Fruit fly (Drosophila melanogaster): Measurements from ENCODE around the gene SclB.

SclB gene

DNA sequence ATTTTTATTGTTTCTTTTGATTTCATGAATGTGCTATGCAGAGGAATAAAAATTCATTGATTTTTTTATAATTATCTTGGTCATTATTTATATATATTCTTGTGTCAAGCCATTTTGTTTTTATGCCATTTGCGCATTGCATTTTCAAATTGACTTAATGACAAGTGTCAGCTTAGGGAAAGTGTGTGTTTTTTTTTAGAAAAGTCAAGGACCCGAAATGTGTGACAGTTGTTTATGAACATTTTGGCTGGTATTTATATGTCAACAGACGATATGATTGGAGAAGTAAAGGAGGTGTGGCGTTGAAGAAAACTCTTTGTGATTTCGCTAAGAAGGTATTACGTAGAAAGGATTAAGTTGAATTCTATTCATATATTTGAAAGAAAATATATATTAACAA is at the start of gene SclB, which contains the start of gene SclA:
TSS of gene SclB (plus strand) at position 301 of the 400 bp plus-strand sequence.
TSS of gene SclA (plus strand) at position 301 of the 400 bp plus-strand sequence.
- no peak for TF ChIP-seq noc (tag; optimal IDR thresholded peaks at IDR 0.05)

DNA sequence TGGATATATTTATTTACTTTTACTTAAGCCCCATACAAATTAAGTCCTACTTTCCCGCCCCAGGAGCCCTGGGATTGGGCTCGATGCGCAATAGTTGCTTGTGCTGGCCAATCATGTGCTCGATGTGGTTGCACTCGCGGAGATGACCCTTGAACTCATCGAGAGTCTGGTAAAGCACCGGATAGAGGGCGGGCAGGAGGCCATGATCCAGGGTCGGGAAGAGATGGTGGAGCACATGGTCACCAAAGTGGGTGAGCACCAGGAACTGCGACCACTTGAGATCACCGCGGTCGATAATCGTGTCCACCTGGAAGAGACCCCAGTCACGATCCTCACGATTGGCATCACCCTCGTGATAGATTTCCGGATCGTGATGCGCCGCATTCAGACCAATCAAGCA is 48.9 kb upstream of the SclB start:
- no peak for TF ChIP-seq noc (tag; optimal IDR thresholded peaks at IDR 0.05)

DNA sequence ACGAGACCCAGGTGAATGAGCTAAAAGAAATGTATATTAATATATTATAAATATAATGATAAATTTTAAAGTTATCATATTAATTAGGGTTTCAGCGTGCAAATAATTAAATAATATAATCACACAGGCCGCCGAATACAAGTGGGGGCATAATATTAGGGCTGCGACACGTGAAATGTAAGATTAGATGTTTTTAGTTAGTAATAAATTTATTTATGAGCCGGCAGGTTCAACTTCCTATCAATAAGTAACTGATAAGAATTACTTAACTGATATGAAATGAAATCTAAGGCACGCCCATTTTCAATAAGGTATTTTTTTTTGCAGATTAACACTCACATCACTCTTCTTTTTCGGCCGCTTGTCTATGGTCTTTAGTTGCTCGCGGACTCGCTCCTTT is 47.9 kb upstream of the SclB start:
- TF ChIP-seq noc (tag; optimal IDR thresholded peaks at IDR 0.05), result no peak

DNA sequence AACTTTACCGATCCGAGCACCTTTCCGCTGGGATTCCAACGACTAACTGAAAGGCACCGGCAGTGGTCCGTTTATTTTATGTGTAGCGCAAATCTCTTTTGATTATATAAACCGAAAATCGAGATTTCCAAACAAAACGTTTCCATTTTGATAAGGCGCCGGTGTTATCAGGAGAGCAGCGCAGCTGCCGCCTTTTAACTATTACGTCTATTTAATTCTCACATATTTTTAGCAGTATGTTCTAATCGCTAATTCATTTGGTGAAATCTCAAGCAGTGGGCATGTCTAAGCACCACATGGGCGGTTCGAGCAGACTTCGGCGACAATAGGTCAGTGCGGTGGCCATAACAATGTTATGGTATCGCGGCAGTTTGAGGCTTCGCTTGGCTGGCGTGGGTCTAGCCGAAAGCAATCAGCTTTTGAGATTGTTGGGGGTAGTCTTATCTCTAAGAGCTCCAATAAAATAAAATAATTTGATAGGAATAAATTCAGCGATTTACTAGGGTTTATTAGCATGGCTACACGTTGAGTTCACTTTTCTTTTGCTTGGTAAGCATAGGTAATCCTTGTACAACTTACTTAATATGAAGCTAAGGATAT is 47.0 kb upstream of the SclB start, which contains the start of gene Cyt-b5-r:
TSS of gene Cyt-b5-r (minus strand) at position 51 of the 600 bp plus-strand sequence.
- TF ChIP-seq noc (tag; optimal IDR thresholded peaks at IDR 0.05), result peak; percentile 16

DNA sequence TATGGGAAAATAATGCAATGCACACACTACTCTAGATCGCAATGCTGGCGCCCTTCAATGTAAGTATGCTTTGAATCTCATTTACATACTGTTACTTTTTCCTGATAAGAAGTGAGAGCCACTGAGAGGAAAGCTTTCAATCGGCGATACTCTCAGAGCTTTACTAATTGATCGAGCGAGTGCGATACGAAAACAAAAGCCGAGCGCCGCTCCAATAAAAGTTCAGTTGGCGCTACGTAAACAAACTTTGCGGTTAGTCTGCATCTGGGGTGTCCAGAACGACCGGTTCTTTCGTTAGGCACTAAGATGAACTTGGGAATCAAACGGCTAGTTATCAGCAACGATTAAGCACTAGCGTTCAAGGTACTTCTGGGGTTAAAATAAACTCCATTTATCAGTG is 46.4 kb upstream of the SclB start, which contains the start of gene CG17928:
TSS of gene CG17928 (plus strand) at position 224 of the 400 bp plus-strand sequence.
- TF ChIP-seq noc (tag; optimal IDR thresholded peaks at IDR 0.05), result no peak

DNA sequence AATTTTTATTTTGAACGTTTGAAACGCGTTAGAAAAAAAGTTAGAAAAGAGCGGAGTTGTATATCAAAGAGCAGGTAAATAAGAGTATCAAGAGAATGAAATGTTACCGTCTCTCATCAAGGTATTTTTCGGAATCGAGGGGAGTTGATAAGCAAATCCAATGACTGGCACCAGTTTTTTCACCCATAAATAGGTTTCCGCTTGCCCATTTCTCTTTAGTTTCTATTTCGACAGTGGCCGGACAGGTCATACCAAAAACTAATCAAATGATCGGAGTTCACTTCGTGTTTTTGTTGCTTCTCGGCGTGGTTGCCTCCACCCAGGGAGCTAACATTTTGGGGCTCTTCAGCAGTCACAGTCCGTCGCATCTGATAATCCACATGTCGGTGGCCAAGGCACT is 43.8 kb upstream of the SclB start, which contains the start of gene Ugt37C2:
TSS of gene Ugt37C2 (plus strand) at position 242 of the 400 bp plus-strand sequence.
- TF ChIP-seq noc (tag; optimal IDR thresholded peaks at IDR 0.05), result no peak

DNA sequence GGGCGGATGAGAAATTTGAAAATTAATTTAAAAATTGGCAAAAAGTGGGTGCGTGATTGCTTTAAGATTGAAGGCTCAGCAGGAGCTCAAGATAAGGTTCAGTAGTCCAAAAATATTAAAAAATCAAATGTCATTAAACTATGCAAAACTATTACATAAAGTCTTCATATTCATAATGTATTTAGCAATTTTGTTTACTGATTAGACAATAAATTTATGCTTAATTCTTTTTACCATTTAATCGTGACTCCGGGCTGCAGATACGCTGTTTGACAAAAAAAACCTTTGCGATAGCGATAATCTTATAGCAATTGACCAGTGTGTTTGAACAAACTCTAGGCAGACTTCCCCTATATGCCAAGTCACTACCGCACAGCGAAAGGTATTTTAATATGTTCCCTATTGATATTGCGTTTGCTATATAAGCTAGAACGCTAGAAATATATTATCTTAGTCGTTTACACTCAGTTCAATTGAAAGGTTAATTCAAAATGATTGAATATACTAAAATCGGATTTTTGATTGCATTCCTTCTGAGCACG is 41.6 kb upstream of the SclB start, which contains the start of gene Ugt37E1:
TSS of gene Ugt37E1 (plus strand) at position 492 of the 542 bp plus-strand sequence.
- TF ChIP-seq noc (tag; optimal IDR thresholded peaks at IDR 0.05), result no peak

DNA sequence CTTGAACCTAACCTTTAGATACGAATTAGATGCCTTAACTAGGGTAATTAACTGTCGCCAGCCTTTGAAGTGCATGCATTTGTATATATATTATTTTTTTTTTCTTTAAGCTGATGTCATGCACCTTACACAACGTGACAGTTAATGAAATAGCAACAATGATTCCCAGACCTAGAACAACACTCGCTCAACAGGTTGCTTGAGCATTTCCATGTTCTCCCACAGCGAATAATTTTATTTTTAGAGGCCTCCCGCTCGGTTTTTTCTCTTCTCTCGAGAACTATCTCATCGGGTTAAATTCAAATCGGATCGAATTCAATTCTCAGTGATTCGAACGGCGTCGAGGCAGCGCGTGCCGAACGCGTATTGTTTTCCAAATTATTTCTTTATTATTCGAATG is 39.1 kb upstream of the SclB start, which contains the start of gene Ugt37D1:
TSS of gene Ugt37D1 (plus strand) at position 321 of the 400 bp plus-strand sequence.
- peak; percentile 25 for TF ChIP-seq noc (tag; optimal IDR thresholded peaks at IDR 0.05)

DNA sequence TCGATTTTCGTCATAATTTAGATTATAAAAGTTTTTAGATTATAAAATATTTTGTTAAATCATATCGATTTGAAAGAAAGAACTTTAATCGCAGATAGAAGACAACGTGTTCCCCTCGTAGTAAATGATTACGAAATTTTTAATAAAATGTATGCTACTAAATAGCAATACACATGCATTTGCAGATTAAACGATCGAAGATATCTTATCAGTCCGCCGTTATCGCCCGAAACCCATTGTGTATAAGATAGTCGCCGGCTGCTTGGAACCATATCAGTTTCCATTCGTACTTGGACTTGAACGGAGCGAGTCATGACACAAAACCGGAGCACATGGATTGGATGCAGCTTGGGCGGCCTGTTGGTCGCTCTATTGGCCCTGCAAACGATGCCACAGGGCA is 38.3 kb upstream of the SclB start:
- no peak for TF ChIP-seq noc (tag; optimal IDR thresholded peaks at IDR 0.05)

DNA sequence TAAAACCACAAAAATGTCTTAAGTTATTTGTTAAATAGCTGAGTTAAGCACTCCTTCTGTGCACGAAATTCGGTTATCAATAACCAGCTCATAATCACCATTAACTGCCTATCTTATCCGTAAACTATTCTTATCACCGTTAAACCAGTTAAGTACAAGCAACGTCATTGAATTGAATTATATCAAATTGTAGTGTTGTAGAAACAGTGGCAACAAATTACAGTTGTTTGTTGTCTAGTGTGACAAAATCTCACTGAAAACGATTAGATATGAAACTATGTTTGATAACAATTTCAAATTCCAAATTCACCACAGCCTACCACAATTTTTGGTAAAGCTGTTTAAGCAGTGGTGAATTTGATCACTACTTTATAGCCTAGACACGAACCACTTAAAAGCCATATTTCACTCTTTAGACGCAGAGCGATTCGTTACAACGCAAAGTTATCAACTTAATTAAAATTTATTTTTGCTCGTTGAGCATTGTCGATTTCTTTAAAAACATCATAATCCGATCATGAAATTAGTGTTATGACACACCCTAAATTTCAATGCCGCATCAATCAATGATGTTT is 36.1 kb upstream of the SclB start:
- TF ChIP-seq noc (tag; optimal IDR thresholded peaks at IDR 0.05), result no peak

DNA sequence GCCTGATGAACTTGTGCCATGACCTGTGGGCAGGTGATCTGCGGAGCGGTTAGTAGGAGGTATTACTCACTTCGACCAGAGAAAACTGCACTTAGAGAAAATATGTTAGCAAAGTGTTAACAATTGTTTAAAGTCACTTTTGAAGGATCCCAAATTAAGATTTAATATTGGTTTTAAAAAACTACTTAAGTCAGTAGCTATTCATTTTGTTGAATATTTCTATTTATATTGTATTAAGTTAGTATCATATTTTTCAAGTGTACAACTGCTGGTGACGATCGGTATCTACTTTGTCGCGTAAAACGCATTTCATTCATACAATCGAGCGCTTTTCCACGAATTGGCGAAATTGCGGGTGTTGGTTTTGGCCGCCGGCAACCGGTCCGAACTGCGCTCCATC is 34.1 kb upstream of the SclB start:
- TF ChIP-seq noc (tag; optimal IDR thresholded peaks at IDR 0.05), result no peak

DNA sequence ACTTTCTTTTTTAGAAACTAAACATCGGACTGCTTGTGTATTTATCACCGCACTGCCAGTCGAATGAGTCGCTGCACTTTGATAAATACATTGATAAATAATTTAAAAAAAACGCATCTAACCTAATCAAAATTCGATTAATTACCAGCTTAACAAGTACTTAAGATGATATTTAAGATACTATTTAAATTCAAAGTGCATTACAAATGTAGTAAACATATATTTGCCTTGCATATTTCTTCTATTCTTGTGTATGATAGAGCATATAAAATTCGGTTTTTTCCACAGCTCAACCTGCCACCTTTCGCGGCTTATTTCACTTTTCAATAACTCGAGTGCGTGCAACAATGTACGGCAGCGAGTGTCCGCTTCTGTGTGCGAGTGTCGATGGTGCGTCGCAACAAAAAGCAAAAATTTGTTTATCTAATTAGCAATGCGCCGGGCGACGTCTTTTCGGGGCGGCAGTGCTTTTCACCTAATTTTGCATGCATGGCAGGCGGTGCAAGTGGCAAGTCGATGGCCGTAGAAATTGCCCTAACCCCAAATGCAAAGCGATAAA is 33.3 kb upstream of the SclB start, which contains the start of gene CG13272:
TSS of gene CG13272 (plus strand) at position 509 of the 559 bp plus-strand sequence.
- no peak for TF ChIP-seq noc (tag; optimal IDR thresholded peaks at IDR 0.05)

DNA sequence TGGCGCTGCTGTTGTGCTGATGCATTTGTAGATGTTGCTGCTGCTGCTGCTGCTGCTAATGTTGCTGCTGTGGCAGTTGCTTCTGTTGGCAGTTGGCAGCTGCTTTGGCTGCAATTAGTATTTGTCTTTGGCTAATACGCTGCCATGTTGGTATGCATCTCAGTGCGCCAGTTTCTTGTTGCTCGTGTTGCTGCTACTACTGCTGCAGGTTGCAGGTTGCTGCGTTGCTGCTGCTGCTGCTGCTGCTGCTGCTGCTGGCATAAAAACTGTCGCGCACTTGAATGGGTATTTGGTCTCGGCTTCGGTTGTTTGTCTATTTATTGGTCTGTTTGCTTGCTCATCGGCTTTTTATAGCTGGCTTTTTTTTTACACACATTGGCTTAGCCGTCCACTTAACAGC is 29.0 kb upstream of the SclB start:
- TF ChIP-seq noc (tag; optimal IDR thresholded peaks at IDR 0.05), result no peak

DNA sequence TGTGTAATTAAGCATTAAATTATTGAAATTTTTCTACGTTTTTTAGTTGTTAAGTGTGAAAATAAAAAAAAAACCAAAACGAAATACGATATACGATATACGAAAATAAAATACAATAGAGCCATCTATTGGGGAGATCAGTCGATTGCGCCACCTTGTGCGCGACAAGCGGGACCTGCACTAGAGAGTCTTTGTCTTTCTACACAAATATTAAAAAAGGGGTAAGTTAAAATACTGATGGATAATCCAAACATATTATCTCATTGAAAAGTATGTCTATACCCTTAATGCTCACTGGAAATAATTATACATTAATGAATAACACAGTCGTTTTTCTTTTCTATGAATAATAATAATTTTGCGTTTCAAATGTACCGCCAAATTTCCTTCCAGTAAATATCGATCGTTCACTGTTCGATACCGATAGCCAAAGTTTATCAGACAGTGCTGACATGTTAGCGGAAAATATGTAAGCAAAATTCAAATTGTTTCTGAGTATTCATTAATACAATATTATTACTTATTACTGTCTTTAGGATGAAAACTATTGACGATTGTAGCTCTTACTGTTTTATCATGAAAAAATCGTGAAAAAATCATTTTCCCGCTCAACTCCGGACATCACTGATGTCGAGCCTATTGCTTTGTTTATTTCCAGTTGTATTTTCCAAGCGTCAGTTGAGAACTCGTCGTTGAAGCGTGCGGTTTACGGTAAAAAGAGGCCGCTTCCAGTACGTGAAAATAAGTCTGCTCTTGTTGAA is 21.6 kb upstream of the SclB start, which contains the start of gene mdy:
TSS of gene mdy (plus strand) at position 672 of the 761 bp plus-strand sequence.
- no peak for TF ChIP-seq noc (tag; optimal IDR thresholded peaks at IDR 0.05)

DNA sequence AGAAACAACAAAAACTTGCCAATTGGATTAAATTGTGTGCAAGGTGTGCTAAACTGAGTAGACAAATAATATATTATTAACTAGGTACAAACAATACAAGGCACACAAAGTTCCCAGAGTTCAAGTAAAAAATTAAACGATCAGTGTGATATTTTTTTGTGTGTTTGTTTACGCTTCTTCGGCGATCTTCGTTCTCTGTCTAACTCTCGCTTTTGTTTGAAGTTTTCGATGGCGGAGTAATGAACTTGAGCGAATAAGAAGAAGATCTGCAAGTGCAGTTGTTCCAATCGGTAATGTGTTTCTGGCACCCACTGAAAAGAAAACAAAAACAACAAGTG is 21.1 kb upstream of the SclB start:
- no peak for TF ChIP-seq noc (tag; optimal IDR thresholded peaks at IDR 0.05)
